Fruit fly (Drosophila melanogaster): ENCODE data around the gene CG46304.

The CG46304 gene

DNA sequence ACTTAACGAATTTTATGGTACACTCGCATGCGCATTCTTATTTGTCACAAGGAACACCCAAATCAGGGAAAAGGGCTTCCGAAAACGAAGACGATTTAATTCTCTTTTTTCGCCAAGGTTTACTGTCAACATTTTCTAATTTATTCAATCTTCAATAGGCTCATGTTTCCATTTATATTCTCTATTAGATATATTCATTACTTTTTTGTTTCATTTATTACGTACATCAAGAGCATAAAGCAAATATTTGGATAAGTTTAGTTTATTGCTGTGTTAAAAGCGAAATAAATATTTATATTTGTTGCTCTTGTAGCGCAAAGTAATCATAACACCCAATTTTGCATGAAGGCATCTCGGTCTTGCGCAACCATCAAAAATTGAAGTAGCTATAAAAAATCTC is 45.1 kb upstream of the CG46304 start:
- TF ChIP-seq Eip75B (GFP tag; optimal IDR thresholded peaks at IDR 0.05) (no peak), ss (GFP tag; optimal IDR thresholded peaks at IDR 0.05) (no peak), Met (GFP tag; optimal IDR thresholded peaks at IDR 0.05) (peak; percentile 49), cyc (GFP tag; optimal IDR thresholded peaks at IDR 0.05) (no peak), topi (GFP tag; optimal IDR thresholded peaks at IDR 0.05) (peak; percentile 43), Eip78C (GFP tag) (peak; percentile 43), CG3919 (GFP tag; optimal IDR thresholded peaks at IDR 0.05) (no peak), Ets21C (GFP tag; optimal IDR thresholded peaks at IDR 0.05) (peak; percentile 45), CG31627 (GFP tag; optimal IDR thresholded peaks at IDR 0.05) (peak; percentile 41), Lpt (GFP tag; optimal IDR thresholded peaks at IDR 0.05) (no peak), Sox15 (GFP tag; optimal IDR thresholded peaks at IDR 0.05) (no peak), CG16779 (tag; optimal IDR thresholded peaks at IDR 0.05) (no peak), lz (GFP tag; optimal IDR thresholded peaks at IDR 0.05) (peak; percentile 49), Hr4 (GFP tag; optimal IDR thresholded peaks at IDR 0.05) (no peak), esn (GFP tag; optimal IDR thresholded peaks at IDR 0.05) (peak; percentile 55), spab (GFP tag; optimal IDR thresholded peaks at IDR 0.05) (no peak), salr (GFP tag; optimal IDR thresholded peaks at IDR 0.05) (no peak), Smox (GFP tag; optimal IDR thresholded peaks at IDR 0.05) (peak; percentile 53), CG6854 (GFP tag; optimal IDR thresholded peaks at IDR 0.05) (no peak), Sox14 (GFP tag; optimal IDR thresholded peaks at IDR 0.05) (no peak), svp (GFP tag) (peak; percentile 26), CG8119 (GFP tag; IDR thresholded peaks at IDR 0.05) (no peak), Hr39 (GFP tag; optimal IDR thresholded peaks at IDR 0.05) (peak; percentile 27), CG15336 (GFP tag; IDR thresholded peaks at IDR 0.05) (no peak), CG8319 (GFP tag; optimal IDR thresholded peaks at IDR 0.05) (no peak), pdm3 (GFP tag; optimal IDR thresholded peaks at IDR 0.05) (no peak), Sox102F (GFP tag; optimal IDR thresholded peaks at IDR 0.05) (peak; percentile 36), CG3032 (tag; optimal IDR thresholded peaks at IDR 0.05) (no peak), Gug (GFP tag; IDR thresholded peaks at IDR 0.05) (no peak), vri (GFP tag; optimal IDR thresholded peaks at IDR 0.05) (no peak), eg (GFP tag; IDR thresholded peaks at IDR 0.05) (no peak)

DNA sequence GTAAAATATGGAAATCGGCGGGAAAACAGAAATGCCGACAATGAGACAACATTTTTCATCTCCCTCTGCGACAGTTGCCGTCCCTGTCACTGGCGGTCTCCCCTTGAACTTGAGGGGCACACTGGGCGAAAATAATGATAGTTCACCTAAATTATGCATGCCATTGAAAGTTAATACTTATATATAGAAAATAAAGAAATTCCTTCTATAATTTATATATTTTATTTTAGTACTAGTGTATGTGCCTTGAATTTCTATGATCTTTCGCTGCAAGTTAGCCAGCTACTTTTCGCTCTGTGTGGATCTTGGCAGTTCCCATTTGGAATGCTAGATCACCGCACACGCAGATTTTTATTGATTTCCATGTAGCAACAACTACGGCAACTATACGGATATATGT is 39.5 kb upstream of the CG46304 start:
- TF ChIP-seq CG1621 (tag; optimal IDR thresholded peaks at IDR 0.05) = no peak
- TF ChIP-seq Eip78C (GFP tag) = peak; percentile 32

DNA sequence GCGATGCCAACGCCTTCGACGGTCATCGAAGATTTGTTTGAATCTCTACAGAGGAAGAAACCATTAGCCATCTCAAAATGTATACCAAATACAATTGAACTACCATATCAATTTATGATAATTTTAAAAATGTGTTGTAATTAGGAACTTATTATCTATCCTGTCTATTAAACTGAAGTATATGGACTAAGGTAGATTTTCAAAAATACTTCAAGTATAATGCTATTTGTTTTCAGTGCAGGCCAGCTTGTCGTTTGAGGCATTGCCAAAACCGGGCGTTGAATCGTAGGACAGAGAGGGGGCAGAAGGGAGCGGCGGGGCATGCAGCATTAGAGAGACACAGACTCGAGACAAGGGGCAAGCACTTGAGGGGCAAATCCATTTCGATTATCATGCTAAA is 38.6 kb upstream of the CG46304 start:
- no peak for TF ChIP-seq cyc (GFP tag; optimal IDR thresholded peaks at IDR 0.05)
- peak; percentile 34 for TF ChIP-seq CG3919 (GFP tag; optimal IDR thresholded peaks at IDR 0.05)
- peak; percentile 15 for TF ChIP-seq esn (GFP tag; optimal IDR thresholded peaks at IDR 0.05)
- peak; percentile 57 for TF ChIP-seq CG6163 (GFP tag; IDR thresholded peaks at IDR 0.05)
- TF ChIP-seq Eip75B (GFP tag; optimal IDR thresholded peaks at IDR 0.05) = no peak
- TF ChIP-seq CG8119 (GFP tag; IDR thresholded peaks at IDR 0.05) = peak; percentile 83
- TF ChIP-seq CG32006 (GFP tag; optimal IDR thresholded peaks at IDR 0.05) = peak; percentile 70
- TF ChIP-seq CG6792 (GFP tag; optimal IDR thresholded peaks at IDR 0.05) = no peak
- peak; percentile 12 for TF ChIP-seq Smox (GFP tag; optimal IDR thresholded peaks at IDR 0.05)
- TF ChIP-seq CG10669 (GFP tag; optimal IDR thresholded peaks at IDR 0.05) = no peak
- peak; percentile 32 for TF ChIP-seq Lpt (GFP tag; optimal IDR thresholded peaks at IDR 0.05)
- TF ChIP-seq Sox14 (GFP tag; optimal IDR thresholded peaks at IDR 0.05) = no peak
- no peak for TF ChIP-seq ss (GFP tag; optimal IDR thresholded peaks at IDR 0.05)
- peak; percentile 82 for TF ChIP-seq Hr4 (GFP tag; optimal IDR thresholded peaks at IDR 0.05)
- peak; percentile 3 for TF ChIP-seq vri (GFP tag; optimal IDR thresholded peaks at IDR 0.05)
- TF ChIP-seq Gug (GFP tag; IDR thresholded peaks at IDR 0.05) = 0 out of 2 replicates have a peak, but pooled peaks have one; percentile 26
- TF ChIP-seq achi (GFP tag; optimal IDR thresholded peaks at IDR 0.05) = peak; percentile 29
- TF ChIP-seq eg (GFP tag; IDR thresholded peaks at IDR 0.05) = peak; percentile 74; the same call in 2 of the 3 replicates
- peak; percentile 83 for TF ChIP-seq CG15336 (GFP tag; IDR thresholded peaks at IDR 0.05)
- peak in 1 of 2 experiments; percentile 26 for TF ChIP-seq salr (GFP tag; optimal IDR thresholded peaks at IDR 0.05)
- TF ChIP-seq Eip78C (GFP tag) = peak; percentile 67
- TF ChIP-seq pdm3 (GFP tag; optimal IDR thresholded peaks at IDR 0.05) = peak; percentile 35
- no peak for TF ChIP-seq Sox15 (GFP tag; optimal IDR thresholded peaks at IDR 0.05)
- TF ChIP-seq dac (GFP tag; optimal IDR thresholded peaks at IDR 0.05) = peak; percentile 22
- peak; percentile 30 for TF ChIP-seq Met (GFP tag; optimal IDR thresholded peaks at IDR 0.05)
- TF ChIP-seq net (GFP tag; optimal IDR thresholded peaks at IDR 0.05) = peak; percentile 41
- no peak for TF ChIP-seq CG9139 (GFP tag; optimal IDR thresholded peaks at IDR 0.05)
- peak; percentile 28 for TF ChIP-seq OdsH (GFP tag; optimal IDR thresholded peaks at IDR 0.05)
- peak; percentile 50 for TF ChIP-seq svp (GFP tag)
- no peak for TF ChIP-seq acj6 (GFP tag; optimal IDR thresholded peaks at IDR 0.05)
- TF ChIP-seq CG3032 (tag; optimal IDR thresholded peaks at IDR 0.05) = no peak
- peak; percentile 58 for TF ChIP-seq CG6276 (GFP tag; optimal IDR thresholded peaks at IDR 0.05)
- no peak for TF ChIP-seq CG1621 (tag; optimal IDR thresholded peaks at IDR 0.05)
- no peak for TF ChIP-seq lz (GFP tag; optimal IDR thresholded peaks at IDR 0.05)
- no peak for TF ChIP-seq fd59A (GFP tag; optimal IDR thresholded peaks at IDR 0.05)
- peak; percentile 54 for TF ChIP-seq CG4318 (GFP tag; optimal IDR thresholded peaks at IDR 0.05)
- TF ChIP-seq Hr39 (GFP tag; optimal IDR thresholded peaks at IDR 0.05) = peak; percentile 6
- no peak for TF ChIP-seq CG16779 (tag; optimal IDR thresholded peaks at IDR 0.05)
